Fruit fly (Drosophila melanogaster): ENCODE data around the gene GstD1.
A peak's percentile ranks its signal among the peaks of the same experiment; 100 is the strongest.

GstD1 gene

dm6 chr3R:12406235-12407196 is 37.4 kb upstream of the GstD1 start, which contains the start of gene CG5167 (continued):
- TF ChIP-seq Dip2 (GFP tag; IDR thresholded peaks at IDR 0.05), result no peak
- TF ChIP-seq CG17912 (GFP tag; optimal IDR thresholded peaks at IDR 0.05), result no peak
- no peak for TF ChIP-seq CG10274 (GFP tag; optimal IDR thresholded peaks at IDR 0.05)
- TF ChIP-seq pzg (GFP tag; optimal IDR thresholded peaks at IDR 0.05), result peak; percentile 5
- TF ChIP-seq yki (optimal IDR thresholded peaks at IDR 0.05), result no peak
- TF ChIP-seq CG12744 (GFP tag; optimal IDR thresholded peaks at IDR 0.05), result no peak
- TF ChIP-seq CG18011 (GFP tag; optimal IDR thresholded peaks at IDR 0.05), result no peak
- TF ChIP-seq fd64A (GFP tag; optimal IDR thresholded peaks at IDR 0.05), result no peak
- peak; percentile 8; the same call in 1 of the 2 replicates for TF ChIP-seq CG4730 (GFP tag; IDR thresholded peaks at IDR 0.05)
- no peak for TF ChIP-seq nau (GFP tag; optimal IDR thresholded peaks at IDR 0.05)
- no peak for TF ChIP-seq CG1602 (GFP tag; optimal IDR thresholded peaks at IDR 0.05)
- TF ChIP-seq amos (GFP tag; IDR thresholded peaks at IDR 0.05; ENCODE audit: partially characterized antibody), result peak; percentile 7; the same call in 1 of the 2 replicates
- TF ChIP-seq sens-2 (GFP tag; IDR thresholded peaks at IDR 0.05), result no peak
- peak; percentile 23; the same call in 1 of the 2 replicates for TF ChIP-seq onecut (GFP tag; IDR thresholded peaks at IDR 0.05)
- TF ChIP-seq CG15269 (tag; optimal IDR thresholded peaks at IDR 0.05), result peak; percentile 47
- TF ChIP-seq CoRest (tag; optimal IDR thresholded peaks at IDR 0.05), result peak; percentile 45
- TF ChIP-seq CG4617 (GFP tag; optimal IDR thresholded peaks at IDR 0.05; ENCODE audit: borderline replicate concordance), result no peak
- TF ChIP-seq Hsf (GFP tag; optimal IDR thresholded peaks at IDR 0.05), result no peak
- peak; percentile 39 for TF ChIP-seq CG1603 (tag; optimal IDR thresholded peaks at IDR 0.05)
- TF ChIP-seq Bgb (GFP tag; IDR thresholded peaks at IDR 0.05; ENCODE audit: partially characterized antibody), result no peak
- peak; percentile 3 for TF ChIP-seq fd3F (GFP tag; optimal IDR thresholded peaks at IDR 0.05)
- TF ChIP-seq CG12236 (GFP tag; optimal IDR thresholded peaks at IDR 0.05), result no peak
- TF ChIP-seq CG2889 (GFP tag; IDR thresholded peaks at IDR 0.05), result no peak
- TF ChIP-seq CG8359 (GFP tag; optimal IDR thresholded peaks at IDR 0.05; ENCODE audit: borderline replicate concordance), result no peak
- peak; percentile 31 for TF ChIP-seq CG13296 (GFP tag; optimal IDR thresholded peaks at IDR 0.05)
- TF ChIP-seq odd (GFP tag; optimal IDR thresholded peaks at IDR 0.05), result peak; percentile 3
- peak; percentile 13 for TF ChIP-seq CG13894 (tag; optimal IDR thresholded peaks at IDR 0.05)
- TF ChIP-seq gsb (GFP tag; IDR thresholded peaks at IDR 0.05), result no peak
- TF ChIP-seq gfzf (GFP tag; optimal IDR thresholded peaks at IDR 0.05), result no peak
- peak; percentile 55 for TF ChIP-seq Med (GFP tag)
- no peak for TF ChIP-seq CG17186 (GFP tag; optimal IDR thresholded peaks at IDR 0.05)
- TF ChIP-seq CG5953 (GFP tag; IDR thresholded peaks at IDR 0.05), result no peak
- TF ChIP-seq CG2678 (tag; optimal IDR thresholded peaks at IDR 0.05), result peak; percentile 61
- TF ChIP-seq CG17568 (GFP tag; optimal IDR thresholded peaks at IDR 0.05), result no peak
- peak; percentile 49 for TF ChIP-seq CG17359 (tag; optimal IDR thresholded peaks at IDR 0.05)
- TF ChIP-seq Oli (tag; optimal IDR thresholded peaks at IDR 0.05), result peak; percentile 2
- TF ChIP-seq Six4 (GFP tag; optimal IDR thresholded peaks at IDR 0.05), result no peak
- no peak for TF ChIP-seq CG10543 (GFP tag; optimal IDR thresholded peaks at IDR 0.05)
- no peak for TF ChIP-seq Optix (GFP tag; IDR thresholded peaks at IDR 0.05)
- no peak for TF ChIP-seq CG7987 (GFP tag; optimal IDR thresholded peaks at IDR 0.05)
- no peak for TF ChIP-seq ken (GFP tag; IDR thresholded peaks at IDR 0.05)
- no peak for TF ChIP-seq Nf-YA (GFP tag; IDR thresholded peaks at IDR 0.05)
- TF ChIP-seq ERR (GFP tag; optimal IDR thresholded peaks at IDR 0.05), result no peak
- no peak for TF ChIP-seq sna (GFP tag; IDR thresholded peaks at IDR 0.05; ENCODE audit: partially characterized antibody)
- no peak for TF ChIP-seq CG14965 (GFP tag; optimal IDR thresholded peaks at IDR 0.05; ENCODE audit: borderline replicate concordance)
- no peak for TF ChIP-seq shn (GFP tag; optimal IDR thresholded peaks at IDR 0.05)
- no peak for TF ChIP-seq abd-A (tag; optimal IDR thresholded peaks at IDR 0.05)
- peak; percentile 47 for TF ChIP-seq Dek (tag; optimal IDR thresholded peaks at IDR 0.05)
